Worm (Caenorhabditis elegans) whole organism, L1 larva: ENCODE measurements around the gene C08E8.3.
"Not testable (repeated sequence)": the region's sequence is repeated elsewhere in the genome, so short reads cannot be mapped to it uniquely, and the experiment has no call there.

Experiments used
- C04F5.9 ChIP-seq: sonication (generic microtip); optimal IDR thresholded peaks from 2 replicates; lab custom pipeline; 2016; ENCODE audit warnings: missing genetic modification characterization, missing compliant biosample characterization
- aly-2 ChIP-seq: fragments of 150-350 bp; optimal IDR thresholded peaks from 2 replicates; lab custom pipeline; 2014; ENCODE audit warnings: missing biosample characterization, missing genetic modification characterization
- ama-1 ChIP-seq: fragments of 150-350 bp; optimal IDR thresholded peaks from 2 replicates; lab custom pipeline; 2014
- ceh-63 ChIP-seq: fragments of 200-800 bp; sonication (Bioruptor generic); optimal IDR thresholded peaks from 2 replicates; lab custom pipeline; 2018; ENCODE audit warnings: mild to moderate bottlenecking, missing genetic modification characterization, missing compliant biosample characterization
- ceh-82 ChIP-seq, 3 experiments: fragments of 150-350 bp in 1 of 3; sonication (generic microtip) in 2 of 3; optimal IDR thresholded peaks; 2 replicates each; lab custom pipeline; 2014 to 2017; ENCODE audit warnings: missing biosample characterization in 3 of 3, missing genetic modification characterization in 3 of 3
- ceh-88 ChIP-seq: fragments of 200-800 bp; sonication (Bioruptor generic); IDR thresholded peaks from 2 replicates; pipeline ENCODE4 v1.3.6; 2022; ENCODE audit warnings: missing genetic modification characterization, missing compliant biosample characterization
- ces-1 ChIP-seq: fragments of 150-350 bp; optimal IDR thresholded peaks from 2 replicates; lab custom pipeline; 2014; ENCODE audit warnings: missing biosample characterization, missing genetic modification reagents, missing genetic modification characterization
- dsc-1 ChIP-seq: sonication (generic microtip); optimal IDR thresholded peaks from 2 replicates; lab custom pipeline; 2016; ENCODE audit warnings: mild to moderate bottlenecking, missing genetic modification characterization, missing compliant biosample characterization
- efl-1 ChIP-seq, 4 experiments: fragments of 150-350 bp; optimal IDR thresholded peaks in 3 of 4; peaks in 1 of 4; 1 replicate in 1 of 4; 2 replicates in 3 of 4; lab custom pipeline; 2014; ENCODE audit warnings: missing biosample characterization in 2 of 4, missing genetic modification characterization in 2 of 4, missing genetic modification reagents in 2 of 4
- efl-3 ChIP-seq: fragments of 200-800 bp; sonication (Bioruptor generic); optimal IDR thresholded peaks from 2 replicates; lab custom pipeline; 2018; ENCODE audit warnings: mild to moderate bottlenecking, missing genetic modification characterization, missing compliant biosample characterization
- egl-13 ChIP-seq: sonication (generic microtip); optimal IDR thresholded peaks from 2 replicates; lab custom pipeline; 2016; ENCODE audit warnings: missing genotype, missing genetic modification reagents, missing genetic modification characterization, missing compliant biosample characterization
- elt-2 ChIP-seq: sonication (generic microtip); optimal IDR thresholded peaks from 2 replicates; lab custom pipeline; 2016; ENCODE audit warnings: missing genetic modification characterization, mild to moderate bottlenecking, inconsistent platforms, missing compliant biosample characterization, missing genetic modification reagents
- elt-3 ChIP-seq, 6 experiments: fragments of 150-350 bp in 1 of 6; sonication (generic microtip); optimal IDR thresholded peaks; 2 replicates each; lab custom pipeline; 2017 to 2018; ENCODE audit warnings: missing biosample characterization in 6 of 6, missing genetic modification characterization in 6 of 6, inconsistent platforms in 1 of 6
- ets-5 ChIP-seq: fragments of 200-800 bp; sonication (Bioruptor generic); IDR thresholded peaks from 2 replicates; pipeline ENCODE4 v1.3.6; 2022; ENCODE audit warnings: missing genetic modification characterization, missing compliant biosample characterization
- fkh-10 ChIP-seq: sonication (generic microtip); optimal IDR thresholded peaks from 2 replicates; lab custom pipeline; 2017; ENCODE audit warnings: missing biosample characterization, missing genetic modification reagents, missing genetic modification characterization
- fkh-4 ChIP-seq: sonication (generic microtip); optimal IDR thresholded peaks from 2 replicates; lab custom pipeline; 2016; ENCODE audit warnings: missing compliant biosample characterization, missing genetic modification characterization, borderline replicate concordance
- fkh-8 ChIP-seq: sonication (generic microtip); optimal IDR thresholded peaks from 2 replicates; lab custom pipeline; 2016; ENCODE audit warnings: mild to moderate bottlenecking, missing genetic modification characterization, missing compliant biosample characterization
- grh-1 ChIP-seq: fragments of 200-800 bp; sonication (Bioruptor generic); IDR thresholded peaks from 2 replicates; pipeline ENCODE4 v1.3.6; 2022; ENCODE audit warnings: missing genetic modification reagents, missing genetic modification characterization, missing compliant biosample characterization
- hlh-17 ChIP-seq: fragments of 200-800 bp; sonication (Bioruptor generic); optimal IDR thresholded peaks from 2 replicates; lab custom pipeline; 2018; ENCODE audit warnings: missing genetic modification characterization, mild to moderate bottlenecking, missing compliant biosample characterization, moderate library complexity, borderline replicate concordance
- hlh-4 ChIP-seq: sonication (generic microtip); optimal IDR thresholded peaks from 2 replicates; lab custom pipeline; 2016; ENCODE audit warnings: mild to moderate bottlenecking, missing genetic modification characterization, missing compliant biosample characterization
- isw-1 ChIP-seq: fragments of 200-800 bp; sonication (Bioruptor generic); IDR thresholded peaks from 2 replicates; pipeline ENCODE4 v1.3.6; 2022; ENCODE audit warnings: missing genetic modification characterization, missing compliant biosample characterization
- lin-14 ChIP-seq: fragments of 200-800 bp; sonication (Bioruptor generic); optimal IDR thresholded peaks from 2 replicates; lab custom pipeline; 2018; ENCODE audit warnings: mild to moderate bottlenecking, missing genetic modification characterization, moderate library complexity, missing compliant biosample characterization
- lin-35 ChIP-seq, 2 experiments: fragments of 150-350 bp; optimal IDR thresholded peaks; 2 replicates each; lab custom pipeline; 2014; ENCODE audit warnings: missing biosample characterization in 2 of 2, missing genetic modification characterization in 2 of 2, missing genetic modification reagents in 2 of 2
- lsy-2 ChIP-seq, 2 experiments: fragments of 150-350 bp; optimal IDR thresholded peaks; 2 replicates each; lab custom pipeline; 2014; ENCODE audit warnings: missing biosample characterization in 2 of 2, missing genetic modification characterization in 2 of 2
- mdl-1 ChIP-seq, 2 experiments: fragments of 150-350 bp; optimal IDR thresholded peaks; 2 replicates each; lab custom pipeline; 2014 to 2017; ENCODE audit warnings: missing biosample characterization in 2 of 2, missing genetic modification characterization in 2 of 2, inconsistent platforms in 1 of 2
- mef-2 ChIP-seq: fragments of 150-350 bp; optimal IDR thresholded peaks from 2 replicates; lab custom pipeline; 2014; ENCODE audit warnings: missing biosample characterization, missing genetic modification characterization
- nhr-84 ChIP-seq: sonication (generic microtip); optimal IDR thresholded peaks from 2 replicates; lab custom pipeline; 2017; ENCODE audit warnings: missing biosample characterization, missing genetic modification characterization
- nhr-85 ChIP-seq: sonication (generic microtip); peaks from one replicate; lab custom pipeline; 2016; ENCODE audit warnings: missing genetic modification characterization, inconsistent platforms, missing compliant biosample characterization
- pag-3 ChIP-seq: sonication (generic microtip); optimal IDR thresholded peaks from 2 replicates; lab custom pipeline; 2017; ENCODE audit warnings: missing genetic modification characterization, mild to moderate bottlenecking, missing compliant biosample characterization, antibody characterized with exemption, borderline replicate concordance; ENCODE audit not compliant: insufficient read depth
- pqm-1 ChIP-seq: sonication (generic microtip); optimal IDR thresholded peaks from 3 replicates; lab custom pipeline; 2017; ENCODE audit warnings: missing biosample characterization, missing genetic modification characterization
- rnt-1 ChIP-seq: sonication (generic microtip); optimal IDR thresholded peaks from 2 replicates; lab custom pipeline; 2016; ENCODE audit warnings: mild to moderate bottlenecking, missing genetic modification characterization, moderate library complexity, missing compliant biosample characterization
- swsn-7 ChIP-seq: sonication (generic microtip); optimal IDR thresholded peaks from 2 replicates; lab custom pipeline; 2016; ENCODE audit warnings: missing genetic modification characterization, missing compliant biosample characterization
- tlp-1 ChIP-seq: fragments of 150-350 bp; optimal IDR thresholded peaks from 2 replicates; lab custom pipeline; 2014; ENCODE audit warnings: missing biosample characterization, missing genetic modification characterization
- unc-30 ChIP-seq: sonication (generic microtip); optimal IDR thresholded peaks from 2 replicates; lab custom pipeline; 2017; ENCODE audit warnings: missing biosample characterization, missing genetic modification characterization
- unc-86 ChIP-seq: sonication (generic microtip); optimal IDR thresholded peaks from 2 replicates; lab custom pipeline; 2016; ENCODE audit warnings: missing genetic modification characterization, missing compliant biosample characterization
- unc-98 ChIP-seq: fragments of 200-800 bp; sonication (Bioruptor generic); IDR thresholded peaks from 2 replicates; pipeline ENCODE4 v1.3.6; 2022; ENCODE audit warnings: missing genetic modification characterization, missing compliant biosample characterization
- zip-4 ChIP-seq: fragments of 200-800 bp; sonication (Bioruptor generic); optimal IDR thresholded peaks from 2 replicates; lab custom pipeline; 2018; ENCODE audit warnings: mild to moderate bottlenecking, missing genetic modification characterization, moderate library complexity, missing compliant biosample characterization

The C08E8.3 gene

ce11 chrV:18350046-18350445 is at the start of gene C08E8.3:
Gene C08E8.3, plus strand, starts transcription at chrV:18350129.
- TF ChIP-seq fkh-10 (GFP tag; lab: Kevin White, UChicago) = no peak
- TF ChIP-seq unc-86 = no peak
- TF ChIP-seq unc-30 (tag; lab: Kevin White, UChicago) = no peak
- no peak for TF ChIP-seq dsc-1 (tag; lab: Kevin White, UChicago)
- no peak for TF ChIP-seq mef-2
- TF ChIP-seq fkh-4 (tag; lab: Kevin White, UChicago) = no peak
- TF ChIP-seq ces-1 (GFP tag; lab: Kevin White, UChicago) = no peak
- no peak for TF ChIP-seq ceh-88 (GFP tag; lab: Robert Waterston, UW)
- peak; percentile 21 for TF ChIP-seq nhr-85 (tag; lab: Kevin White, UChicago)
- TF ChIP-seq mdl-1 (tag; optimal IDR thresholded peaks at IDR 0.05; lab: Kevin White, UChicago) = no peak
- TF ChIP-seq elt-3 (tag; optimal IDR thresholded peaks at IDR 0.05; lab: Kevin White, UChicago) = no peak
- TF ChIP-seq egl-13 (tag; lab: Kevin White, UChicago) = no peak
- no peak for TF ChIP-seq efl-1 (optimal IDR thresholded peaks at IDR 0.05; lab: Kevin White, UChicago)
- TF ChIP-seq efl-1 (GFP tag; optimal IDR thresholded peaks at IDR 0.05 in 1 of 2; lab: Kevin White, UChicago) = peak in 1 of 2 experiments; percentile 56
- TF ChIP-seq lsy-2 (tag; optimal IDR thresholded peaks at IDR 0.05; lab: Kevin White, UChicago) = no peak

ce11 chrV:18302414-18302813 is 47.5 kb upstream of the C08E8.3 start, which contains the start of gene Y51A2A.6:
Gene Y51A2A.6, plus strand, starts transcription at chrV:18302714.
- not testable (repeated sequence) for TF ChIP-seq fkh-8; hlh-4 (tag; lab: Kevin White, UChicago); tlp-1 (tag; lab: Kevin White, UChicago)

ce11 chrV:18318312-18318711 is 31.6 kb upstream of the C08E8.3 start, which contains the start of gene fbxb-119:
Gene fbxb-119, plus strand, starts transcription at chrV:18318612.
- no peak for TF ChIP-seq pag-3 (tag; lab: Kevin White, UChicago)
- TF ChIP-seq ceh-82 (tag; optimal IDR thresholded peaks at IDR 0.05; lab: Kevin White, UChicago) = no peak
- TF ChIP-seq ceh-63 (GFP tag; lab: Kevin White, UChicago) = no peak
- no peak for TF ChIP-seq hlh-17 (GFP tag; lab: Kevin White, UChicago)
- TF ChIP-seq efl-1 (optimal IDR thresholded peaks at IDR 0.05; lab: Kevin White, UChicago) = no peak
- TF ChIP-seq efl-1 (GFP tag; optimal IDR thresholded peaks at IDR 0.05 in 1 of 2; lab: Kevin White, UChicago) = no peak
- TF ChIP-seq nhr-84 (tag; lab: Kevin White, UChicago) = no peak
- no peak for TF ChIP-seq grh-1
- no peak for TF ChIP-seq unc-30 (tag; lab: Kevin White, UChicago)
- no peak for TF ChIP-seq lin-14 (GFP tag; lab: Kevin White, UChicago)
- TF ChIP-seq rnt-1 = no peak

- TF ChIP-seq aly-2 (tag; lab: Kevin White, UChicago) (no peak), isw-1 (GFP tag; lab: Robert Waterston, UW) (no peak), efl-1 (optimal IDR thresholded peaks at IDR 0.05; lab: Kevin White, UChicago) (no peak), efl-1 (GFP tag; optimal IDR thresholded peaks at IDR 0.05 in 1 of 2; lab: Kevin White, UChicago) (no peak), unc-98 (GFP tag; lab: Robert Waterston, UW) (no peak), ama-1 (lab: Kevin White, UChicago) (no peak)
Measured at ce11 chrV:18323231-18323630, 26.7 kb upstream of the C08E8.3 start, which contains the start of gene B0462.5. Gene B0462.5, minus strand, starts transcription at chrV:18323331.

- no peak for TF ChIP-seq fkh-10 (GFP tag; lab: Kevin White, UChicago)
- TF ChIP-seq efl-3 (GFP tag; lab: Kevin White, UChicago) = no peak
- no peak for TF ChIP-seq aly-2 (tag; lab: Kevin White, UChicago)
- TF ChIP-seq elt-2 (tag; lab: Kevin White, UChicago) = peak; percentile 80
- TF ChIP-seq tlp-1 (tag; lab: Kevin White, UChicago) = no peak
- no peak for TF ChIP-seq mdl-1 (tag; optimal IDR thresholded peaks at IDR 0.05; lab: Kevin White, UChicago)
- TF ChIP-seq pqm-1 (tag; lab: Kevin White, UChicago) = peak; percentile 39
- no peak for TF ChIP-seq swsn-7
- TF ChIP-seq ets-5 (GFP tag; lab: Robert Waterston, UW) = no peak
- no peak for TF ChIP-seq zip-4 (GFP tag; lab: Kevin White, UChicago)
- TF ChIP-seq lin-35 (GFP tag; optimal IDR thresholded peaks at IDR 0.05; lab: Kevin White, UChicago) = peak in 1 of 2 experiments; percentile 22
- no peak for TF ChIP-seq dsc-1 (tag; lab: Kevin White, UChicago)
- TF ChIP-seq efl-1 (optimal IDR thresholded peaks at IDR 0.05; lab: Kevin White, UChicago) = no peak
- TF ChIP-seq efl-1 (GFP tag; optimal IDR thresholded peaks at IDR 0.05 in 1 of 2; lab: Kevin White, UChicago) = peak in 1 of 2 experiments; percentile 60
- no peak for TF ChIP-seq C04F5.9
- TF ChIP-seq, all 84 proteins: peak for 4
Measured at ce11 chrV:18324525-18324924, 25.4 kb upstream of the C08E8.3 start.
